Worm (Caenorhabditis elegans): ENCODE results near the gene C17B7.14.
A peak's percentile ranks its signal among the peaks of the same experiment; 100 is the strongest.

The C17B7.14 gene

ce11 chrV:3301898-3302297 lies 18.4 kb downstream of the C17B7.14 start, which contains the start of gene srbc-1:
Gene srbc-1, minus strand, starts transcription at chrV:3301998.
- TF ChIP-seq die-1 (tag; optimal IDR thresholded peaks at IDR 0.05) = no peak
- no peak for TF ChIP-seq mes-4 (tag; optimal IDR thresholded peaks at IDR 0.05)
- TF ChIP-seq ztf-25 (GFP tag; IDR thresholded peaks at IDR 0.05) = no peak
- TF ChIP-seq lsl-1 (GFP tag; optimal IDR thresholded peaks at IDR 0.05) = no peak
- no peak for TF ChIP-seq lir-1 (GFP tag; conservative IDR thresholded peaks at IDR 0.05)
- no peak for TF ChIP-seq Y53G8AR.9 (GFP tag; conservative IDR thresholded peaks at IDR 0.05)
- no peak for TF ChIP-seq B0261.1 (tag; optimal IDR thresholded peaks at IDR 0.05)
- TF ChIP-seq sdz-38 (tag; optimal IDR thresholded peaks at IDR 0.05) = no peak
- no peak for TF ChIP-seq atf-7 (tag; optimal IDR thresholded peaks at IDR 0.05)
- TF ChIP-seq aptf-3 (GFP tag; IDR thresholded peaks at IDR 0.05) = no peak
- TF ChIP-seq Y53F4B.3 (GFP tag; IDR thresholded peaks at IDR 0.05) = no peak
- TF ChIP-seq let-607 (tag; optimal IDR thresholded peaks at IDR 0.05) = no peak
- TF ChIP-seq rpc-1 (optimal IDR thresholded peaks at IDR 0.05) = no peak
- no peak for TF ChIP-seq rpc-1 (tag; optimal IDR thresholded peaks at IDR 0.05)
- no peak for TF ChIP-seq ceh-91 (GFP tag; IDR thresholded peaks at IDR 0.05)
- no peak for TF ChIP-seq ceh-100 (GFP tag; IDR thresholded peaks at IDR 0.05)
- no peak for TF ChIP-seq nhr-90 (tag; optimal IDR thresholded peaks at IDR 0.05)
- TF ChIP-seq egl-18 (GFP tag; IDR thresholded peaks at IDR 0.05) = no peak
- no peak for TF ChIP-seq ZK185.1 (tag; optimal IDR thresholded peaks at IDR 0.05; ENCODE audit: poor library complexity, severe bottlenecking)
- no peak for TF ChIP-seq lag-1 (GFP tag; IDR thresholded peaks at IDR 0.05)

- TF ChIP-seq ceh-91 (GFP tag; IDR thresholded peaks at IDR 0.05) (no peak), ztf-3 (GFP tag; optimal IDR thresholded peaks at IDR 0.05) (no peak), nhr-27 (tag; optimal IDR thresholded peaks at IDR 0.05) (no peak), egl-18 (GFP tag; IDR thresholded peaks at IDR 0.05) (peak; percentile 66; the same call in 1 of the 2 replicates), mes-4 (tag; optimal IDR thresholded peaks at IDR 0.05) (no peak), ztf-28 (GFP tag; IDR thresholded peaks at IDR 0.05) (no peak), F52B5.7 (tag; optimal IDR thresholded peaks at IDR 0.05) (no peak), lin-35 (GFP tag; optimal IDR thresholded peaks at IDR 0.05) (no peak), F22D6.2 (tag; optimal IDR thresholded peaks at IDR 0.05) (no peak), ztf-25 (GFP tag; IDR thresholded peaks at IDR 0.05) (0 out of 2 replicates have a peak, but pooled peaks have one; percentile 36), Y56A3A.18 (GFP tag; IDR thresholded peaks at IDR 0.05) (no peak), let-526 (GFP tag; IDR thresholded peaks at IDR 0.05) (0 out of 2 replicates have a peak, but pooled peaks have one; percentile 22)
These were observed 20.9 kb downstream of the C17B7.14 start for ce11 chrV:3299437-3299836.

ce11 chrV:3297764-3298163 lies 22.6 kb downstream of the C17B7.14 start, which contains the start of gene srx-122:
Gene srx-122, minus strand, starts transcription at chrV:3297864.
- TF ChIP-seq madf-8 (GFP tag; conservative IDR thresholded peaks at IDR 0.05) (no peak), fkh-3 (tag; optimal IDR thresholded peaks at IDR 0.05) (no peak), egl-44 (GFP tag; IDR thresholded peaks at IDR 0.05) (no peak), rec-8 (tag; optimal IDR thresholded peaks at IDR 0.05) (no peak), ceh-40 (GFP tag; IDR thresholded peaks at IDR 0.05) (no peak), C17E4.6 (GFP tag; IDR thresholded peaks at IDR 0.05) (no peak), ztf-25 (GFP tag; IDR thresholded peaks at IDR 0.05) (no peak), nhr-120 (GFP tag; IDR thresholded peaks at IDR 0.05) (no peak), sptf-2 (GFP tag; optimal IDR thresholded peaks at IDR 0.05) (no peak), chd-7 (tag; optimal IDR thresholded peaks at IDR 0.05) (no peak)
